Fruit fly (Drosophila melanogaster) whole organism, pupa: ENCODE data around the gene CG8176.
A peak's percentile ranks its signal among the peaks of the same experiment; 100 is the strongest.

Source experiments
- CG10348 ChIP-seq: fragments of 200-800 bp; sonication (Bioruptor generic); IDR thresholded peaks from 2 replicates; pipeline ENCODE4 v1.3.6; 2022; ENCODE audit warnings: missing biosample characterization, missing genetic modification characterization
- CG12605 ChIP-seq: fragments of 200-800 bp; sonication (Bioruptor generic); IDR thresholded peaks from 2 replicates; pipeline ENCODE4 v1.3.6; 2022; ENCODE audit warnings: missing biosample characterization, missing genetic modification characterization
- CG13204 ChIP-seq: fragments of 200-800 bp; sonication (Bioruptor generic); optimal IDR thresholded peaks from 2 replicates; lab custom pipeline; 2018; ENCODE audit warnings: missing biosample characterization, mild to moderate bottlenecking, missing genetic modification characterization, moderate library complexity
- CG14655 ChIP-seq: fragments of 200-800 bp; sonication (Bioruptor generic); optimal IDR thresholded peaks from 3 replicates; lab custom pipeline; 2017; ENCODE audit warnings: mild to moderate bottlenecking, missing biosample characterization, missing genetic modification reagents, missing genetic modification characterization
- CG15710 ChIP-seq: fragments of 200-800 bp; sonication (Bioruptor generic); optimal IDR thresholded peaks from 2 replicates; lab custom pipeline; 2018; ENCODE audit warnings: missing biosample characterization, mild to moderate bottlenecking, missing genetic modification characterization, moderate library complexity
- CG17806 ChIP-seq: fragments of 200-800 bp; sonication (Bioruptor generic); optimal IDR thresholded peaks from 2 replicates; lab custom pipeline; 2018; ENCODE audit warnings: missing biosample characterization, mild to moderate bottlenecking, missing genetic modification characterization, moderate library complexity
- CG32121 ChIP-seq: fragments of 200-800 bp; sonication (Bioruptor generic); IDR thresholded peaks from 2 replicates; pipeline ENCODE4 v1.3.6; 2022; ENCODE audit warnings: missing biosample characterization, missing genetic modification characterization
- CG34367 ChIP-seq: fragments of 200-800 bp; sonication (Bioruptor generic); optimal IDR thresholded peaks from 2 replicates; lab custom pipeline; 2018; ENCODE audit warnings: missing biosample characterization, mild to moderate bottlenecking, missing genetic modification characterization
- CG4496 ChIP-seq: fragments of 200-800 bp; sonication (Bioruptor generic); IDR thresholded peaks from 3 replicates; pipeline ENCODE4 v1.3.6; 2022; ENCODE audit warnings: missing biosample characterization, missing genetic modification characterization
- CG8159 ChIP-seq: fragments of 200-800 bp; sonication (Bioruptor generic); optimal IDR thresholded peaks from 3 replicates; lab custom pipeline; 2018; ENCODE audit warnings: missing biosample characterization, mild to moderate bottlenecking, missing genetic modification characterization, moderate library complexity
- CG8301 ChIP-seq: fragments of 200-800 bp; sonication (Bioruptor generic); optimal IDR thresholded peaks from 2 replicates; lab custom pipeline; 2018; ENCODE audit warnings: missing biosample characterization, mild to moderate bottlenecking, missing genetic modification characterization
- CG9948 ChIP-seq: fragments of 200-800 bp; sonication (Bioruptor generic); optimal IDR thresholded peaks from 2 replicates; lab custom pipeline; 2018; ENCODE audit warnings: missing biosample characterization, mild to moderate bottlenecking, missing genetic modification characterization, moderate library complexity
- D1 ChIP-seq: fragments of 200-800 bp; sonication (Bioruptor generic); optimal IDR thresholded peaks from 2 replicates; lab custom pipeline; 2018; ENCODE audit warnings: missing biosample characterization, mild to moderate bottlenecking, missing genetic modification characterization, moderate library complexity
- EcR ChIP-seq: fragments of 200-800 bp; sonication (Bioruptor generic); optimal IDR thresholded peaks from 3 replicates; lab custom pipeline; 2019; ENCODE audit warnings: missing biosample characterization, missing genetic modification characterization, mild to moderate bottlenecking, moderate library complexity, missing genetic modification reagents
- Ets98B ChIP-seq: fragments of 200-800 bp; sonication (Bioruptor generic); IDR thresholded peaks from 2 replicates; pipeline ENCODE4 v1.3.6; 2022; ENCODE audit warnings: missing biosample characterization, missing genetic modification characterization
- Pif1A ChIP-seq: fragments of 200-800 bp; sonication (Bioruptor generic); optimal IDR thresholded peaks from 3 replicates; lab custom pipeline; 2016; ENCODE audit warnings: missing biosample characterization, missing genetic modification characterization
- Pif1B ChIP-seq: fragments of 200-800 bp; sonication (Bioruptor generic); optimal IDR thresholded peaks from 3 replicates; lab custom pipeline; 2016; ENCODE audit warnings: missing biosample characterization, missing genetic modification characterization
- Snoo ChIP-seq: fragments of 200-800 bp; sonication (Bioruptor generic); optimal IDR thresholded peaks from 3 replicates; lab custom pipeline; 2017; ENCODE audit warnings: missing biosample characterization, mild to moderate bottlenecking, missing genetic modification characterization, inconsistent platforms
- fd96Ca ChIP-seq: fragments of 200-800 bp; sonication (Bioruptor generic); IDR thresholded peaks from 3 replicates; pipeline ENCODE4 v1.3.6; 2022; ENCODE audit warnings: missing biosample characterization, missing genetic modification characterization
- gl ChIP-seq: fragments of 200-800 bp; sonication (Bioruptor generic); optimal IDR thresholded peaks from 2 replicates; lab custom pipeline; 2018; ENCODE audit warnings: missing biosample characterization, mild to moderate bottlenecking, missing genetic modification characterization
- rn ChIP-seq: fragments of 200-800 bp; sonication (Bioruptor generic); IDR thresholded peaks from 2 replicates; pipeline ENCODE4 v1.3.6; 2022; ENCODE audit warnings: missing biosample characterization, missing genetic modification characterization

Gene CG8176

DNA sequence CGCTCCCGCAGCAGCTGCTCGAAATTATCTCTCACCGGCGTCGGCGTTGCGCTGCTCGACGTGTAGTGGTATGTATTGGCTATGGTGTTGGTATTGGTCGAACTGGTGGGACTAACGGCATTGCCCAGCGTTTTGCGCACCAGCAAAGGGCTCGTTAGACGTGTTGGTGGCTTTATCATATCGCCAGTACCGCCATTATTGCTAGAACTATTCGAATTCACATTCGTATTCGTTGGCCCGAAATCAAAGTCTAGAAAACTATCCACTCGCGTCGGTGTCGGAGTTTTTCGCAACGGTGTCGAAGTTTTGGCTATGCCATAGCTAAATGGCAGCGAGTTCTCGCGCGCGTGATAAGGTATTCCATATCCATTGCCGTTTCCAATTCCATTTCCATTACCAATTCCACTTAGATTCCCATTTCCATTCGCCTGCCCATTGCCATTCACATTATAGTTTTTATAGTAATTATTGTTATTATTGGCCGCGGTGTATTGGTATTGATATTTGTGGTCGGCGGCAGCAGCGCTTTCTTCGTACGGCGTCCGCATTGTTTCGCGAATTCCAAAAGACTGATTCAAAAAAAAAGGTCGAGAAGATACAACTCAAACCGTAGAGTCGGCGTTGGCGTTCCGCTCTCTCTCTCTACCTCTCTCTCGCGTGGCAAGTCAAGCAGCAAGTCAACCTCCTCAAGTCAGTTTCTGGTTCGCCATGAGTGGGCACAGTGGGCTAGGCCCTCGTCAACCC lies 16.8 kb downstream of the CG8176 start, which contains the start of gene by:
Gene by (minus strand): TSS at position 575 of the 744 bp plus-strand sequence.
- TF ChIP-seq CG8159: no peak
- TF ChIP-seq CG14655 (GFP tag; lab: Kevin White, UChicago): no peak
- TF ChIP-seq EcR (GFP tag; lab: Kevin White, UChicago): no peak
- no peak for TF ChIP-seq Pif1A
- no peak for TF ChIP-seq CG10348 (GFP tag; lab: Robert Waterston, UW)
- no peak for TF ChIP-seq CG32121
- no peak for TF ChIP-seq CG8301 (tag; lab: Kevin White, UChicago)
- TF ChIP-seq CG12605: no peak; the same call in 1 of the 2 replicates
- no peak for TF ChIP-seq D1 (tag; lab: Kevin White, UChicago)
- no peak; the same call in 1 of the 2 replicates for TF ChIP-seq Ets98B
- TF ChIP-seq CG9948 (tag; lab: Kevin White, UChicago): no peak
- no peak for TF ChIP-seq Pif1B (GFP tag; lab: Kevin White, UChicago)
- no peak for TF ChIP-seq rn (GFP tag; lab: Robert Waterston, UW)
- TF ChIP-seq gl (tag; lab: Kevin White, UChicago): no peak
- no peak for TF ChIP-seq fd96Ca (GFP tag; lab: Robert Waterston, UW)
- TF ChIP-seq CG4496 (GFP tag; lab: Robert Waterston, UW): no peak; the same call in 2 of the 3 replicates
- TF ChIP-seq Snoo (tag; lab: Kevin White, UChicago): no peak

DNA sequence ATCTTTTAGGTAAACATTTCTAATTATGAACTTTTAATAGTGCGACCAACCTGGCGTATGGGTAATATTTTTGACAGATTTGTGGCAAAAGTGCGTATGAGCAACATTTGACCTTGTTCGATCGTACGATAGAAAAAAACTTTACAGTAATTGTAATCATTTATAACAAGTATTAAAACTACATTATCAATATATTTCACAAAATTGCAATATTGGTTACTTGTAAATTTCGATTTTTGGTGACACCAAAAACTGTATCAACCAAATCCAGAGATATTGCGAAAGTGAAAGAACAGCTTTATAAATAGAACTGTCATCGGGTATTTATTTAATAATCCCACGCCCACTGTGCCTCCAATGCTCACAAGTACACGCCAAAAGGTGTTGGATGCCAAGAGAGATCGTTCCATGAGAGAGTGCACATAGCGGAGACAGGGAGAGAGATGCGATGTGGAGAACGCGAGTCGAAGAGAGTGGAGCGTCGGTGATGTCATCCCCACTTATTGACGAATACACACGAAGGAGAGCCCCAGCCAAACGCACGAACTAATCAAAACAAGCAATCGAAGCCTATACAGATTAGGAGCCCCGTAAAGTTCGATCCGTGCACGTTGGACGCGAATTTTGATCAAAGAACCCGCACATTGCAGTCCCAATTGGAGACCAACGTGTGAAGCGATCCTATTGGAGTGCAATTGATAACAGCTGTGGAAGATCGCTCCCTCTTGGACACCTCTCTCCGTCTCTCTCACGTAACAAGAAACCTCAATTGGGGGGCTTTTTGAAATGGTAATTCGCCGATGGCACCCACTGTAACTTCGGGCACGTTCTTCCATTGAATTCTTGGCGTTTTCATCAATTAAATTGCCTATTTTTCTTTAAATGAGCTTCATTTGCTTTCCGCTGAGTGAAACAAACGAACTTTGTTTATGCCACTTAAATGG lies 17.6 kb downstream of the CG8176 start:
- peak; percentile 98 for TF ChIP-seq CG8301 (tag; lab: Kevin White, UChicago)
- peak; percentile 98 for TF ChIP-seq Snoo (tag; lab: Kevin White, UChicago)
- peak; percentile 95 for TF ChIP-seq D1 (tag; lab: Kevin White, UChicago)
- peak; percentile 44; the same call in 1 of the 2 replicates for TF ChIP-seq CG12605
- TF ChIP-seq Ets98B: peak; percentile 77; the same call in 1 of the 2 replicates
- peak; percentile 91 for TF ChIP-seq CG32121
- peak; percentile 85 for TF ChIP-seq gl (tag; lab: Kevin White, UChicago)
- peak; percentile 96 for TF ChIP-seq CG9948 (tag; lab: Kevin White, UChicago)
- TF ChIP-seq rn (GFP tag; lab: Robert Waterston, UW): peak; percentile 66
- peak; percentile 99 for TF ChIP-seq CG14655 (GFP tag; lab: Kevin White, UChicago)
- peak; percentile 75 for TF ChIP-seq CG10348 (GFP tag; lab: Robert Waterston, UW)
- TF ChIP-seq CG34367 (tag; lab: Kevin White, UChicago): peak; percentile 92
- peak; percentile 93 for TF ChIP-seq fd96Ca (GFP tag; lab: Robert Waterston, UW)
- peak; percentile 98 for TF ChIP-seq Pif1A
- peak; percentile 97 for TF ChIP-seq CG8159
- peak; percentile 91 for TF ChIP-seq CG17806 (tag; lab: Kevin White, UChicago)
- TF ChIP-seq EcR (GFP tag; lab: Kevin White, UChicago): peak; percentile 48
- TF ChIP-seq CG13204 (GFP tag; lab: Kevin White, UChicago): peak; percentile 89
- peak; percentile 90; the same call in 2 of the 3 replicates for TF ChIP-seq CG4496 (GFP tag; lab: Robert Waterston, UW)
- TF ChIP-seq Pif1B (GFP tag; lab: Kevin White, UChicago): peak; percentile 97
- peak; percentile 94 for TF ChIP-seq CG15710

DNA sequence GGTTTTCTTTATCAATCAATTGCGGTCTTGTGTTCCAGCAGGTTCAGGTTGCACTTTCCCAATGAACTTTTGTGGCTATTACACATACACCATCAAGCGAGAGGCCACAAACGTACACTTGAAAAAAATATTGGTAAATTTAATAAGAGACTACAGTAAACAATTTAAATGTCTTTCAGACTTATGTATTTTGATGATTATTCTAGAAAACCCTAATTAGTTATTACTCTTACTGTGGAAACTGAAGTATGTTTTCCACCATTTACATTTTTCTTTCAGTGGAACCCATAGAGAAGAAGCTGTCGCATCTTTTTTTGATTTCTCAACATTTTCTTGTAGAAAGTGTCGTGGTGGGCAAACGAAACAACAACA lies 18.3 kb downstream of the CG8176 start:
- TF ChIP-seq gl (tag; lab: Kevin White, UChicago): peak; percentile 45
- peak; percentile 86 for TF ChIP-seq CG34367 (tag; lab: Kevin White, UChicago)
- TF ChIP-seq CG8301 (tag; lab: Kevin White, UChicago): peak; percentile 94
- peak; percentile 22 for TF ChIP-seq CG13204 (GFP tag; lab: Kevin White, UChicago)
- peak; percentile 51; the same call in 1 of the 3 replicates for TF ChIP-seq fd96Ca (GFP tag; lab: Robert Waterston, UW)
- TF ChIP-seq CG32121: peak; percentile 91
- TF ChIP-seq CG8159: peak; percentile 90
- TF ChIP-seq D1 (tag; lab: Kevin White, UChicago): peak; percentile 85
- TF ChIP-seq CG12605: peak; percentile 83
- peak; percentile 93 for TF ChIP-seq CG14655 (GFP tag; lab: Kevin White, UChicago)
- TF ChIP-seq CG9948 (tag; lab: Kevin White, UChicago): peak; percentile 91
- TF ChIP-seq CG10348 (GFP tag; lab: Robert Waterston, UW): peak; percentile 44; the same call in 1 of the 2 replicates
- no peak for TF ChIP-seq EcR (GFP tag; lab: Kevin White, UChicago)
- peak; percentile 85 for TF ChIP-seq CG15710
- peak; percentile 90 for TF ChIP-seq CG17806 (tag; lab: Kevin White, UChicago)
- TF ChIP-seq Ets98B: peak; percentile 93
- peak; percentile 79 for TF ChIP-seq Snoo (tag; lab: Kevin White, UChicago)
- peak; percentile 82 for TF ChIP-seq rn (GFP tag; lab: Robert Waterston, UW)
- TF ChIP-seq Pif1A: peak; percentile 87
- peak; percentile 96 for TF ChIP-seq CG4496 (GFP tag; lab: Robert Waterston, UW)
- TF ChIP-seq Pif1B (GFP tag; lab: Kevin White, UChicago): peak; percentile 75

DNA sequence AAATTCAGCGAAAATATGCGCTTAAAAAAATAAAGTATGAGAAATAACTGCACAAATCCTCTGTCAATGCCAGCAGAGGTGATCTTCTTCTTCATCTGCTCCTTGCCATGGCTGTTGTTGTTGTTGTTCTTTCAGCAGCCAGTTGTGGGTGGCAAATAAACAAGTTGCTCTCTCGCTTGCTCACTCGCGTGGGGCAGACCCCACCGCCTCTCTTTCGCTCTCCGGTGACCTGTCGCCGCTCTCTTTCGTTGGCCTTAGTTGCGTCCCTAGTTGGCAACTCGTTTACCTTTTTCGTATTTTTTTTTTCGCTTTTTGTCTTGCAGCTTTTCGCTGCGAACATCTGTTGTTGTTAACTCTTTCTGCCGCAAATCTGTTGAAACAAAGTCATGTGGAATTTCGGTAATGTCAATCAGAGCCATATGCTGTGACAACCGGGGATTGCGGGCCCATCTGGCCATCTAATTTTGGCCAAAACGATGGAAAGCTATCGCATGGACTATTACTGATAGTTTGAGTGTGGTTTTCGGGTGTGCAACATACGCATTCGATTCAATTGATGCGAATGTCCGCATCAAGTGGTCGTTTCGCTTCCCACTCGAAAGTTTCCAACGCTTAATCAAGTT lies 18.9 kb downstream of the CG8176 start:
- no peak for TF ChIP-seq CG14655 (GFP tag; lab: Kevin White, UChicago)
- no peak for TF ChIP-seq CG10348 (GFP tag; lab: Robert Waterston, UW)
- peak; percentile 27; the same call in 2 of the 3 replicates for TF ChIP-seq CG4496 (GFP tag; lab: Robert Waterston, UW)
- no peak for TF ChIP-seq gl (tag; lab: Kevin White, UChicago)
- TF ChIP-seq rn (GFP tag; lab: Robert Waterston, UW): no peak
- TF ChIP-seq CG8301 (tag; lab: Kevin White, UChicago): no peak
- TF ChIP-seq D1 (tag; lab: Kevin White, UChicago): no peak
- no peak for TF ChIP-seq CG32121
- TF ChIP-seq CG13204 (GFP tag; lab: Kevin White, UChicago): no peak
- TF ChIP-seq CG8159: no peak
- TF ChIP-seq Snoo (tag; lab: Kevin White, UChicago): no peak
- TF ChIP-seq CG12605: peak; percentile 53
- TF ChIP-seq CG15710: no peak
- TF ChIP-seq fd96Ca (GFP tag; lab: Robert Waterston, UW): no peak
- TF ChIP-seq Pif1A: no peak
- TF ChIP-seq Ets98B: peak; percentile 7; the same call in 1 of the 2 replicates
- no peak for TF ChIP-seq CG34367 (tag; lab: Kevin White, UChicago)
- peak; percentile 69 for TF ChIP-seq EcR (GFP tag; lab: Kevin White, UChicago)
- no peak for TF ChIP-seq Pif1B (GFP tag; lab: Kevin White, UChicago)
- no peak for TF ChIP-seq CG9948 (tag; lab: Kevin White, UChicago)
- TF ChIP-seq CG17806 (tag; lab: Kevin White, UChicago): no peak
